Worm (Caenorhabditis elegans) whole organism, late embryonic: ENCODE data around the gene Y37D8A.25.

Experiments used
- ceh-2 ChIP-seq: sonication (generic microtip); optimal IDR thresholded peaks from 2 replicates; lab custom pipeline; 2016; ENCODE audit warnings: missing genotype, missing genetic modification characterization, missing compliant biosample characterization
- lim-6 ChIP-seq: sonication (generic microtip); optimal IDR thresholded peaks from 2 replicates; lab custom pipeline; 2016; ENCODE audit warnings: missing genetic modification characterization, missing compliant biosample characterization

ce11 chrIII:12807726-12808125 is 12.3 kb downstream of the Y37D8A.25 start, which contains the start of gene BE10.3:
- TF ChIP-seq lim-6 (tag; lab: Kevin White, UChicago) = no peak
- TF ChIP-seq ceh-2 (tag; lab: Kevin White, UChicago) = no peak
